Worm (Caenorhabditis elegans) whole organism, L2 larva: ENCODE data around the gene nspd-2.

Experiments used
- C34F6.9 ChIP-seq: fragments of 150-350 bp; optimal IDR thresholded peaks from 2 replicates; lab custom pipeline; 2014; ENCODE audit warnings: missing biosample characterization, missing genetic modification characterization
- F13H6.1 ChIP-seq: sonication (generic microtip); optimal IDR thresholded peaks from 2 replicates; lab custom pipeline; 2016; ENCODE audit warnings: missing genetic modification characterization, missing compliant biosample characterization
- R02D3.7 ChIP-seq: fragments of 150-350 bp; optimal IDR thresholded peaks from 2 replicates; lab custom pipeline; 2014; ENCODE audit warnings: missing biosample characterization, missing genetic modification characterization
- Y55F3AM.14 ChIP-seq: fragments of 200-800 bp; sonication (Bioruptor generic); optimal IDR thresholded peaks from 2 replicates; lab custom pipeline; 2018; ENCODE audit warnings: mild to moderate bottlenecking, missing genetic modification characterization, missing compliant biosample characterization
- ZK546.5 ChIP-seq: sonication (generic microtip); optimal IDR thresholded peaks from 2 replicates; lab custom pipeline; 2017; ENCODE audit warnings: missing biosample characterization, missing genetic modification characterization
- alr-1 ChIP-seq: fragments of 150-350 bp; optimal IDR thresholded peaks from 2 replicates; lab custom pipeline; 2014; ENCODE audit warnings: missing biosample characterization, missing genetic modification characterization
- aly-2 ChIP-seq: fragments of 150-350 bp; optimal IDR thresholded peaks from 2 replicates; lab custom pipeline; 2014; ENCODE audit warnings: missing biosample characterization, missing genetic modification characterization
- ceh-16 ChIP-seq: fragments of 150-350 bp; optimal IDR thresholded peaks from 2 replicates; lab custom pipeline; 2014; ENCODE audit warnings: missing biosample characterization, missing genetic modification characterization
- ceh-82 ChIP-seq: fragments of 150-350 bp; optimal IDR thresholded peaks from 2 replicates; lab custom pipeline; 2014; ENCODE audit warnings: missing biosample characterization, missing genetic modification characterization
- crh-2 ChIP-seq: sonication (generic microtip); optimal IDR thresholded peaks from 2 replicates; lab custom pipeline; 2017; ENCODE audit warnings: missing biosample characterization, missing genetic modification characterization
- dmd-4 ChIP-seq: sonication (generic microtip); optimal IDR thresholded peaks from 2 replicates; lab custom pipeline; 2017; ENCODE audit warnings: missing biosample characterization, missing genetic modification characterization
- egl-27 ChIP-seq: sonication (generic microtip); optimal IDR thresholded peaks from 3 replicates; lab custom pipeline; 2017; ENCODE audit warnings: missing biosample characterization, missing genetic modification reagents, missing genetic modification characterization
- elt-1 ChIP-seq: fragments of 150-350 bp; optimal IDR thresholded peaks from 2 replicates; lab custom pipeline; 2014; ENCODE audit warnings: missing biosample characterization, missing genetic modification characterization
- elt-3 ChIP-seq: sonication (generic microtip); optimal IDR thresholded peaks from 2 replicates; lab custom pipeline; 2017; ENCODE audit warnings: missing biosample characterization, missing genetic modification characterization
- fos-1 ChIP-seq: fragments of 150-350 bp; optimal IDR thresholded peaks from 2 replicates; lab custom pipeline; 2014; ENCODE audit warnings: missing biosample characterization, missing genetic modification characterization
- gmeb-1 ChIP-seq: fragments of 150-350 bp; optimal IDR thresholded peaks from 2 replicates; lab custom pipeline; 2014; ENCODE audit warnings: missing biosample characterization, missing genetic modification characterization
- lin-11 ChIP-seq: fragments of 150-350 bp; sonication (generic microtip); optimal IDR thresholded peaks from 2 replicates; lab custom pipeline; 2014; ENCODE audit warnings: missing biosample characterization, missing genetic modification characterization, inconsistent platforms, mixed read lengths
- lin-39 ChIP-seq: fragments of 150-350 bp; optimal IDR thresholded peaks from 2 replicates; lab custom pipeline; 2014; ENCODE audit warnings: missing biosample characterization, missing genetic modification reagents, missing genetic modification characterization
- mab-5 ChIP-seq: fragments of 150-350 bp; optimal IDR thresholded peaks from 2 replicates; lab custom pipeline; 2014; ENCODE audit warnings: missing biosample characterization, missing genetic modification characterization
- mbf-1 ChIP-seq: sonication (generic microtip); optimal IDR thresholded peaks from 2 replicates; lab custom pipeline; 2017; ENCODE audit warnings: missing biosample characterization, missing genetic modification characterization
- mdl-1 ChIP-seq, 2 experiments: fragments of 150-350 bp in 1 of 2; sonication (generic microtip) in 1 of 2; optimal IDR thresholded peaks; 2 replicates each; lab custom pipeline; 2017; ENCODE audit warnings: missing biosample characterization in 2 of 2, missing genetic modification characterization in 2 of 2
- nhr-10 ChIP-seq: sonication (generic microtip); optimal IDR thresholded peaks from 2 replicates; lab custom pipeline; 2017; ENCODE audit warnings: missing biosample characterization, missing genetic modification characterization
- nhr-11 ChIP-seq: fragments of 150-350 bp; optimal IDR thresholded peaks from 2 replicates; lab custom pipeline; 2014; ENCODE audit warnings: missing biosample characterization, missing genetic modification characterization
- nhr-12 ChIP-seq: fragments of 150-350 bp; optimal IDR thresholded peaks from 2 replicates; lab custom pipeline; 2014; ENCODE audit warnings: missing biosample characterization, missing genetic modification characterization
- nhr-129 ChIP-seq: fragments of 150-350 bp; optimal IDR thresholded peaks from 2 replicates; lab custom pipeline; 2014; ENCODE audit warnings: missing biosample characterization, missing genetic modification characterization
- nhr-21 ChIP-seq: fragments of 150-350 bp; optimal IDR thresholded peaks from 2 replicates; lab custom pipeline; 2014; ENCODE audit warnings: missing biosample characterization, missing genetic modification characterization
- nhr-237 ChIP-seq: fragments of 150-350 bp; optimal IDR thresholded peaks from 2 replicates; lab custom pipeline; 2014; ENCODE audit warnings: missing biosample characterization, missing genetic modification characterization
- nhr-25 ChIP-seq: fragments of 150-350 bp; sonication (generic microtip); optimal IDR thresholded peaks from 3 replicates; lab custom pipeline; 2014; ENCODE audit warnings: missing biosample characterization, missing genetic modification characterization
- nhr-6 ChIP-seq: fragments of 150-350 bp; optimal IDR thresholded peaks from 2 replicates; lab custom pipeline; 2014; ENCODE audit warnings: missing biosample characterization, missing genetic modification characterization
- peb-1 ChIP-seq: fragments of 150-350 bp; optimal IDR thresholded peaks from 2 replicates; lab custom pipeline; 2014; ENCODE audit warnings: missing biosample characterization, missing genetic modification characterization
- sem-4 ChIP-seq: fragments of 150-350 bp; optimal IDR thresholded peaks from 2 replicates; lab custom pipeline; 2014; ENCODE audit warnings: missing biosample characterization, missing genetic modification reagents, missing genetic modification characterization
- skn-1 ChIP-seq: sonication (generic microtip); optimal IDR thresholded peaks from 2 replicates; lab custom pipeline; 2017; ENCODE audit warnings: missing biosample characterization, missing genetic modification characterization
- sma-3 ChIP-seq: sonication (generic microtip); optimal IDR thresholded peaks from 2 replicates; lab custom pipeline; 2016; ENCODE audit warnings: missing genetic modification reagents, missing genetic modification characterization, missing compliant biosample characterization
- sma-9 ChIP-seq, 2 experiments: fragments of 150-350 bp in 1 of 2; sonication (generic microtip) in 1 of 2; optimal IDR thresholded peaks; 2 replicates each; lab custom pipeline; 2014 to 2016; ENCODE audit warnings: missing genetic modification characterization in 2 of 2, mild to moderate bottlenecking in 1 of 2, missing biosample characterization in 1 of 2, missing compliant biosample characterization in 1 of 2, missing genetic modification reagents in 1 of 2, moderate library complexity in 1 of 2
- snpc-4 ChIP-seq: fragments of 150-350 bp; optimal IDR thresholded peaks from 2 replicates; lab custom pipeline; 2014; ENCODE audit warnings: missing biosample characterization, missing genetic modification characterization
- unc-39 ChIP-seq: fragments of 150-350 bp; optimal IDR thresholded peaks from 2 replicates; lab custom pipeline; 2014; ENCODE audit warnings: missing biosample characterization, missing genetic modification characterization
- unc-55 ChIP-seq: fragments of 150-350 bp; sonication (generic microtip); optimal IDR thresholded peaks from 3 replicates; lab custom pipeline; 2014; ENCODE audit warnings: missing biosample characterization, missing genetic modification reagents, missing genetic modification characterization
- zag-1 ChIP-seq: fragments of 150-350 bp; optimal IDR thresholded peaks from 2 replicates; lab custom pipeline; 2014; ENCODE audit warnings: missing biosample characterization, missing genetic modification characterization
- ztf-11 ChIP-seq: sonication (generic microtip); optimal IDR thresholded peaks from 2 replicates; lab custom pipeline; 2017; ENCODE audit warnings: missing biosample characterization, missing genetic modification characterization
- ztf-4 ChIP-seq: fragments of 150-350 bp; optimal IDR thresholded peaks from 2 replicates; lab custom pipeline; 2014; ENCODE audit warnings: missing biosample characterization, missing genetic modification characterization

nspd-2 gene

DNA sequence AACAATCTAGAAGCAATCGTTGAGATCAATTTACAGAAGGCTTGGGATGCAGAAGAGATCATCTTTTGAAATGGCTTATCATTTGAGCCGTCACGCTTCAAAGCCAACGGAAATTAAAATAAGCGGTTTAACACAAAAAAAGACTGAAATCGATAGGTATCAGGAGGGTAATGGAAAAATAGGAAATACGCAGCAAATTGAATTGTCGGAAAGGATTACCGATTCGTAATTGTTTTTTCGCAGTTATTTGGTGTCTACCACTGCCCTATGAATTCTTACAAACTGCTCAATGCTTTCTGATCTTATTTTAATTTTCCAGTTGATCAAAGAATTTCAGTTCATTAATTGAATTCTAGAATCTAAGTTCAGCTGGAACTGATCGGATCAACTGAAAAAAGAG, 32.4 kb upstream of the nspd-2 start:
- no peak for TF ChIP-seq elt-3 (tag; lab: Kevin White, UChicago)
- no peak for TF ChIP-seq peb-1
- TF ChIP-seq dmd-4 (tag; lab: Kevin White, UChicago) = no peak
- no peak for TF ChIP-seq nhr-25 (tag; lab: Kevin White, UChicago)
- no peak for TF ChIP-seq C34F6.9 (tag; lab: Kevin White, UChicago)
- no peak for TF ChIP-seq nhr-6 (tag; lab: Kevin White, UChicago)
- TF ChIP-seq nhr-10 (tag; lab: Kevin White, UChicago) = no peak
- TF ChIP-seq mdl-1 (tag; optimal IDR thresholded peaks at IDR 0.05; lab: Kevin White, UChicago) = no peak
- no peak for TF ChIP-seq nhr-237 (tag; lab: Kevin White, UChicago)
- TF ChIP-seq ztf-4 = no peak
- TF ChIP-seq crh-2 (tag; lab: Kevin White, UChicago) = no peak
- no peak for TF ChIP-seq sem-4 (tag; lab: Kevin White, UChicago)
- no peak for TF ChIP-seq lin-11 (tag; lab: Kevin White, UChicago)
- TF ChIP-seq nhr-21 (tag; lab: Kevin White, UChicago) = no peak
- TF ChIP-seq Y55F3AM.14 = no peak
- no peak for TF ChIP-seq unc-55

DNA sequence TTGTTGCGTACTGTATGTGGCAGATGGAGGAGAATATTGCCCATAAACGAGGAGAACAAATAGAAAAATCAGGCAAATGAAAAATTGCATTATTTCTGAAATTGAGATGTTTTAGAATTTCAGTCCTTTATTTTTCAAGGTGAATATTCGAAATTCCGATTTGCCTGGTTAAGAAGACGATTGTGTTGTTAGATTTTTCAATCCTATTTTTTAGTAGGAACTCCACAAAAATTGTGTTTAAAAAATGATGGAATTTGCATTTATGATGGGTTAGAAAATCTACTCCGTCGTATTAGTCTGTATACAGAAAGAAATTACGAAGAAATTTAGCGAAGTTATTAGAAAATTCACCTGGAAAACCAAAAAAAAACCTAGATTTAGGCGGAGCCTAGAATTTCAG, 28.4 kb upstream of the nspd-2 start, which contains the start of gene egl-20:
egl-20 (minus strand) TSS at position 101 of the 400 bp plus-strand sequence.
- TF ChIP-seq nhr-25 (tag; lab: Kevin White, UChicago) = no peak
- TF ChIP-seq sma-3 (GFP tag; lab: Kevin White, UChicago) = no peak
- TF ChIP-seq zag-1 (tag; lab: Kevin White, UChicago) = no peak
- TF ChIP-seq sma-9 (GFP tag; optimal IDR thresholded peaks at IDR 0.05; lab: Kevin White, UChicago) = no peak
- TF ChIP-seq sma-9 (tag; optimal IDR thresholded peaks at IDR 0.05; lab: Kevin White, UChicago) = no peak
- TF ChIP-seq ztf-11 (tag; lab: Kevin White, UChicago) = no peak
- TF ChIP-seq lin-39 = no peak
- no peak for TF ChIP-seq nhr-10 (tag; lab: Kevin White, UChicago)
- no peak for TF ChIP-seq C34F6.9 (tag; lab: Kevin White, UChicago)
- no peak for TF ChIP-seq alr-1 (tag; lab: Kevin White, UChicago)
- no peak for TF ChIP-seq elt-1 (tag; lab: Kevin White, UChicago)
- no peak for TF ChIP-seq fos-1 (tag; lab: Kevin White, UChicago)
- TF ChIP-seq nhr-12 (tag; lab: Kevin White, UChicago) = no peak
- TF ChIP-seq nhr-11 (tag; lab: Kevin White, UChicago) = no peak
- no peak for TF ChIP-seq sem-4 (tag; lab: Kevin White, UChicago)
- TF ChIP-seq F13H6.1 (tag; lab: Kevin White, UChicago) = no peak
- TF ChIP-seq peb-1 = no peak
- TF ChIP-seq nhr-129 (tag; lab: Kevin White, UChicago) = no peak

DNA sequence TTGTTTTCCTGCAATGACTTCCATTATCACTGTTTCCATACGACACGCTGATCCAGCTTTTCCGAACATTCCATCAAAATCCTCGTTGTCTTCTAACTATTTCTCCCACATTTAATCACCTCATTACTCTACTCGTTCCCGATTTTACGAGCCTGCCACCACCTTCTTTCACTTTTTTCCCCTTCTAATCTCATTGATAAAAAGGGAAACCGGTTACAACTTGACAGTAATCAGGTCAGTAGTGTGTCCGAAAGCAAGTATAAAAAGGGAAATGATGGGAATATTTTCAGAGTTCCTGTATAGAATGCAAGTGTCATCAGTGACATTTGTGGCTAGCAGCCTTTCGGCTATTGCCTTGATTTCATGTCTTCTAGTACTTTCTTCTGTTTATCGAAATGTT, 22.2 kb upstream of the nspd-2 start, which contains the start of gene col-123:
col-123 (plus strand) TSS at position 301 of the 400 bp plus-strand sequence.
- no peak for TF ChIP-seq mdl-1 (tag; optimal IDR thresholded peaks at IDR 0.05; lab: Kevin White, UChicago)

DNA sequence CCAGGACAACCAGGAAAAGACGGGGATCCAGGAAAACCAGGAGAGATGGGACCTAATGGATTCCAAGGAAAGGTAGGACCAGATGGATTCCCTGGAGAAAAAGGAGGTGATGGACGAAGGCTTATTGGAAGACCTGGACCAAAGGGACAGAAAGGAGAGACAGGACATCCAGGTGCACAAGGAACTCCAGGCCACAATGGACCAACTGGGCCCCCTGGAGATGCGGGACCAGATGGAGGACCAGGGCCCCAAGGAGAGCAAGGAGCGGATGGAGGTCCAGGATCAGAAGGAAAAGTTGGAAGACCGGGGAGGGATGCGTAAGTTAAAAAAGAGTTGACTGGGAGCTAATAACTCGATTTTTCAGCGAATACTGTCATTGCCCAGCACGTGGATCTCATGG, 21.3 kb upstream of the nspd-2 start:
- TF ChIP-seq mdl-1 (tag; optimal IDR thresholded peaks at IDR 0.05; lab: Kevin White, UChicago) (no peak), nhr-25 (tag; lab: Kevin White, UChicago) (no peak)

DNA sequence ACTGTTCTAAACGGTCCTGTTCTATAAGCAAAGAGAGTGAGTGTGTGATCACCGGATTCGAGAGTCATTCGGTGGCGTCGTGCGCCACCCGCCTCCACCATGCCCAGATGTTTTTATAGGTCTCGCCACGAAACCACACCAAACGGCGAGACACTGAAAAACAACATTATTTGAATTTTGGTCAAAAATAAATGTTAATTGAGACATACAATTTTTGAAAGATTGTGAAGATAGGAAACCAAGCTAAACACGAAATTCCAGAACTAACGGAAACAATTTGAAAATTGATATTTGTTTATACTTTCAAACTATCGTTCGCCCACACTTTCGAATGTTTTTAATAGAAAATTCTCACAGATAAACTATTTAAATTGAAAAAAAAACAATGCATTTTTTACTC, 19.4 kb upstream of the nspd-2 start, which contains the start of gene catp-6:
catp-6 (minus strand) TSS at position 101 of the 400 bp plus-strand sequence.
- TF ChIP-seq nhr-6 (tag; lab: Kevin White, UChicago) = no peak
- no peak for TF ChIP-seq ceh-16 (tag; lab: Kevin White, UChicago)
- TF ChIP-seq fos-1 (tag; lab: Kevin White, UChicago) = no peak
- no peak for TF ChIP-seq Y55F3AM.14
- TF ChIP-seq unc-55 = no peak
- no peak for TF ChIP-seq F13H6.1 (tag; lab: Kevin White, UChicago)
- TF ChIP-seq crh-2 (tag; lab: Kevin White, UChicago) = no peak
- no peak for TF ChIP-seq gmeb-1 (tag; lab: Kevin White, UChicago)
- no peak for TF ChIP-seq alr-1 (tag; lab: Kevin White, UChicago)
- TF ChIP-seq R02D3.7 = no peak

DNA sequence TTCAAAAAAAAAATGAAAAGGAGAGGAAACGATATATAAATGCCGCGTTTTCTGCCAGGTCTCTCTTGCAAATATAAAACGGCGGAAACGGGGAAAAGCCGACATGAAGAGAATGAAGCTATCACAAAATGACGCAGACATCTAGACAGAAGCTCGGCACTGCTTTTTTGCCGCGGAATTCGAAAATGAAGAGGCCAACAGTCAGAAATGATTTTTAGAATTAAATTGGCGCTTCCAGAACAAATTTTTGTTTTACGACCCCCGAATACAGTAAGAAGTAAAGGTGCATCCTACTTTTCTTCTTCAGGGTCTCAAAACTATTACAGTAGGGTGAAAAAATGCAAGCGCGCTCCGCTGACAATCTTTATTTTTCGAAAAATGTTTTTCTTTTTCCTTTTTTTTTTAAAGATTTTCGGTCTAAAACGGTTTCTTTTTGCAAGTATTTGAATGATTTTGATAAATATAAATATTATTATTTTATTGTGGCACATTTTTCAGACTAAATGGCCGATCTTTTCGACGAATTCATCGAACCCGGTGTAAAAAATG, 18.6 kb upstream of the nspd-2 start, which contains the start of gene mtr-4:
mtr-4 (plus strand) TSS at position 499 of the 549 bp plus-strand sequence.
- TF ChIP-seq ZK546.5 (tag; lab: Kevin White, UChicago) (no peak), nhr-129 (tag; lab: Kevin White, UChicago) (peak; percentile 30), mab-5 (tag; lab: Kevin White, UChicago) (no peak), gmeb-1 (tag; lab: Kevin White, UChicago) (no peak), ztf-11 (tag; lab: Kevin White, UChicago) (no peak), C34F6.9 (tag; lab: Kevin White, UChicago) (peak; percentile 50), Y55F3AM.14 (no peak), egl-27 (tag; lab: Kevin White, UChicago) (no peak), skn-1 (tag; lab: Kevin White, UChicago) (no peak), fos-1 (tag; lab: Kevin White, UChicago) (peak; percentile 44), snpc-4 (tag; lab: Kevin White, UChicago) (no peak), ceh-82 (no peak), sma-9 (GFP tag; optimal IDR thresholded peaks at IDR 0.05; lab: Kevin White, UChicago) (no peak), sma-9 (tag; optimal IDR thresholded peaks at IDR 0.05; lab: Kevin White, UChicago) (no peak), unc-39 (tag; lab: Kevin White, UChicago) (no peak), nhr-21 (tag; lab: Kevin White, UChicago) (no peak), nhr-11 (tag; lab: Kevin White, UChicago) (no peak), mbf-1 (no peak), aly-2 (tag; lab: Kevin White, UChicago) (no peak), ztf-4 (no peak), nhr-12 (tag; lab: Kevin White, UChicago) (no peak)
